Worm (Caenorhabditis elegans): Measurements from ENCODE around the gene B0546.5.
"Not testable (repeated sequence)": the region's sequence is repeated elsewhere in the genome, so short reads cannot be mapped to it uniquely, and the experiment has no call there.

Gene B0546.5

ce11 chrIV:3399015-3399722 lies 9.3 kb upstream of the B0546.5 start, which contains the start of the genes dyf-3 and pdhb-1:
dyf-3 (minus strand) TSS chrIV:3399231.
pdhb-1 (plus strand) TSS chrIV:3399672.
- TF ChIP-seq mep-1 (tag; optimal IDR thresholded peaks at IDR 0.05) (peak; percentile 41), sptf-1 (tag; optimal IDR thresholded peaks at IDR 0.05) (peak; percentile 49), ceh-43 (GFP tag; optimal IDR thresholded peaks at IDR 0.05) (no peak), ham-2 (GFP tag; optimal IDR thresholded peaks at IDR 0.05) (peak; percentile 33), M03D4.4 (tag; optimal IDR thresholded peaks at IDR 0.05) (peak; percentile 35), tbx-8 (GFP tag; optimal IDR thresholded peaks at IDR 0.05) (no peak), zip-8 (tag; optimal IDR thresholded peaks at IDR 0.05) (no peak), blmp-1 (tag; optimal IDR thresholded peaks at IDR 0.05) (no peak), drap-1 (GFP tag; optimal IDR thresholded peaks at IDR 0.05) (peak; percentile 36), hlh-1 (tag; optimal IDR thresholded peaks at IDR 0.05) (no peak), lsy-2 (tag; optimal IDR thresholded peaks at IDR 0.05) (peak; percentile 93), lin-13 (tag; optimal IDR thresholded peaks at IDR 0.05) (peak; percentile 21)

DNA sequence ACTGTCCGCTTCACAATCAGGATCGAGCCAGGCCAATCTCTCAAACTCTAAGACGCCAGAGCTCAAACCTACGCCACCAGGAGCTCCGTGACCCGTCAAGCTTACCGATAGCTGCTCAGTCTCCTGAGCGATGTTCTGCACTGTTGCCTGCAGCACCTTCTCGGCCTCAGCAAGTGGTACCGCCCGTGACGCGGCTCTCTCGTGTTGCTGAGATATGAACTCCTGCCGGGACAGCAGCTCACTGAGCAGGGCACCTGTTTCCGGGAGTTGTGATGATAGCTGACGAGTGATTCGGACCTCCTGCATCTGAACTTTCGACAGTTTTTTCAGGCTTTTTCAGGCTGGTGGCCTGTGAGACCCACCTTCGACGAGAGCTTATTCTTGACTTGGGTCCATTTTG lies 8.2 kb upstream of the B0546.5 start:
- no peak for TF ChIP-seq lsy-2 (tag; optimal IDR thresholded peaks at IDR 0.05)
- TF ChIP-seq sem-2 (GFP tag; optimal IDR thresholded peaks at IDR 0.05) = no peak
- TF ChIP-seq snpc-4 (tag; optimal IDR thresholded peaks at IDR 0.05) = no peak
- TF ChIP-seq hlh-1 (tag; optimal IDR thresholded peaks at IDR 0.05) = no peak
- no peak for TF ChIP-seq unc-62 (GFP tag; optimal IDR thresholded peaks at IDR 0.05)
- TF ChIP-seq elt-1 (tag; optimal IDR thresholded peaks at IDR 0.05; ENCODE audit: borderline replicate concordance, insufficient read depth) = no peak
- no peak for TF ChIP-seq blmp-1 (tag; optimal IDR thresholded peaks at IDR 0.05)
- no peak for TF ChIP-seq lin-13 (tag; optimal IDR thresholded peaks at IDR 0.05)
- TF ChIP-seq ceh-83 (GFP tag; optimal IDR thresholded peaks at IDR 0.05) = no peak
- no peak for TF ChIP-seq unc-120 (tag; optimal IDR thresholded peaks at IDR 0.05; ENCODE audit: poor library complexity, severe bottlenecking)
- no peak for TF ChIP-seq nhr-237 (tag; optimal IDR thresholded peaks at IDR 0.05)

- TF ChIP-seq nhr-2 (tag; optimal IDR thresholded peaks at IDR 0.05) (no peak), lin-32 (GFP tag; optimal IDR thresholded peaks at IDR 0.05) (no peak), flh-1 (GFP tag; optimal IDR thresholded peaks at IDR 0.05) (no peak), hlh-1 (tag; optimal IDR thresholded peaks at IDR 0.05) (no peak), nhr-237 (tag; optimal IDR thresholded peaks at IDR 0.05) (no peak), ceh-39 (tag; optimal IDR thresholded peaks at IDR 0.05) (no peak), nhr-12 (tag; optimal IDR thresholded peaks at IDR 0.05) (no peak), mab-5 (tag; optimal IDR thresholded peaks at IDR 0.05) (no peak), unc-62 (GFP tag; optimal IDR thresholded peaks at IDR 0.05) (no peak), ztf-11 (tag; optimal IDR thresholded peaks at IDR 0.05) (no peak)
These were observed 5.7 kb upstream of the B0546.5 start, which contains the start of gene C04C3.14 for ce11 chrIV:3395581-3395980. C04C3.14 (plus strand) TSS chrIV:3395881.

DNA sequence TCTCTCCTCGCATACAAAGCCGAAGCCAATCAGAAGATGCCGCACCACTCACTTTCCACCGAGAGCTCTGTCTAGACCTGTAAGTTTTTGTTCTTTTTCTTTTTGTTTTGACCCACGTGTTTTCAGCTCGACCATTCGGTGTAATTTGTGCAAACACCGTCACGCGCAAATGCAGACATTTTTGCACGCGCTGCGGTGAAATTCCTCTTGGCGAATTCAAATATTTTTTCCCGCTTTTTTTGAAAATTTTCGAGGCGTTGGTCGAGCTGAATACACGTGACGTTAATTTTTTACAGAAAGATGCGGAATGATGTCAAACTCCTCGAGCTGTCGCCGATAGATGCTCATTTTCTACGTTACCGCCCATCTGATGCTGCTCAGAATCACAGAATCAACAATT lies 4.2 kb upstream of the B0546.5 start, which contains the start of gene C04C3.4:
C04C3.4 (plus strand) TSS at position 301 of the 400 bp plus-strand sequence.
- TF ChIP-seq sptf-1 (tag; optimal IDR thresholded peaks at IDR 0.05); lin-32 (GFP tag; optimal IDR thresholded peaks at IDR 0.05); drap-1 (GFP tag; optimal IDR thresholded peaks at IDR 0.05): not testable (repeated sequence)

DNA sequence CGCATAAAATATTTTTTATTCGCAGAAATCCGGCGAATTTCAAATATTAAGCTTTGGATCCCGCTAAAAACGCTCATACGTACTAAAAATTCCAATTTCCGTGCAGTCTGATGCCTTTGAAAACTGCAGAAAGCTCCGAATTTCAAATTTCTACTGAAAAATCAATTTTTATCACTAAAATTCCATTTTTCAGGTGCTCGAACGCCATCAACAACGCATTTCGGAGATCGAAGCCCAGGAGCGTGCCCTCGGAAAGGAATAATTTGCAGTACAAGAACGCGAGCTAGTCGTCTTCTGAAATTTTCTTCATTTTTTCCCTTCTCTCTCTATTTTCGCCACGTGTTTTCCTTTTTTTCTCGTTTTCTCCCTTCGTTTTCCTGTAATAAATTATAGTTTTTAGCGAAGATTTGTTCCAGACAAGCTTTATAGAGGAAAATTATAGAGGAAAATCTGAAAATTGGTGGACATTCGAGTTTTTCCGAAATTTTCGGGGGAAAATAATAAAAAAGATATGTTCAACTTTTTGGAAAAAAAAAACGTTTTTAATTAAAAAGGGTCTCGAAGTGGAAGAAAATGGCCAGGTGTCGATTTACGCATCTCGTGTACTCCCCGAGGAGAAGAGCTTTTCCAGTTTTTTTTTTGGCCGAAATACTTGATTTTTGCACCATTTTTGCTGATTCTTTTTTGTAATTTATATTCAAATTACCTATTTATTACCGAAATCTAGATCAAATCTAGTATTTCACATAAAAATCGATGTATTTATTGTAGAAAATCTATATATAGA lies 3.2 kb downstream of the B0546.5 start:
- TF ChIP-seq nhr-2 (tag; optimal IDR thresholded peaks at IDR 0.05) = no peak
- TF ChIP-seq nhr-237 (tag; optimal IDR thresholded peaks at IDR 0.05) = no peak
- TF ChIP-seq ceh-39 (tag; optimal IDR thresholded peaks at IDR 0.05) = no peak
- no peak for TF ChIP-seq sem-2 (GFP tag; optimal IDR thresholded peaks at IDR 0.05)
- TF ChIP-seq nhr-76 (tag; optimal IDR thresholded peaks at IDR 0.05) = no peak
- no peak for TF ChIP-seq ztf-11 (tag; optimal IDR thresholded peaks at IDR 0.05)
- no peak for TF ChIP-seq mab-5 (tag; optimal IDR thresholded peaks at IDR 0.05)
- no peak for TF ChIP-seq snpc-4 (tag; optimal IDR thresholded peaks at IDR 0.05)
- no peak for TF ChIP-seq lsy-2 (tag; optimal IDR thresholded peaks at IDR 0.05)
- TF ChIP-seq sptf-1 (tag; optimal IDR thresholded peaks at IDR 0.05) = no peak
- TF ChIP-seq elt-1 (tag; optimal IDR thresholded peaks at IDR 0.05; ENCODE audit: borderline replicate concordance, insufficient read depth) = no peak
- no peak for TF ChIP-seq cnd-1 (tag; optimal IDR thresholded peaks at IDR 0.05)
- TF ChIP-seq mep-1 (tag; optimal IDR thresholded peaks at IDR 0.05) = no peak

All from whole organism, mixed stage, embryonic.